Worm (Caenorhabditis elegans) whole organism, mixed stage, embryonic: ENCODE results near the gene K03A11.5.

Source experiments
- M03D4.4 ChIP-seq: sonication (generic microtip); optimal IDR thresholded peaks from 2 replicates; lab custom pipeline; 2017; ENCODE audit warnings: mild to moderate bottlenecking, missing genetic modification characterization, missing compliant biosample characterization
- bed-3 ChIP-seq: fragments of 200-800 bp; sonication (Bioruptor generic); optimal IDR thresholded peaks from 3 replicates; lab custom pipeline; 2018; ENCODE audit warnings: mild to moderate bottlenecking, missing genetic modification characterization, moderate library complexity, missing compliant biosample characterization
- blmp-1 ChIP-seq: fragments of 150-350 bp; optimal IDR thresholded peaks from 2 replicates; lab custom pipeline; 2014; ENCODE audit warnings: missing biosample characterization, missing genetic modification characterization
- ceh-39 ChIP-seq: fragments of 150-350 bp; optimal IDR thresholded peaks from 2 replicates; lab custom pipeline; 2014; ENCODE audit warnings: missing biosample characterization, missing genetic modification characterization
- ceh-43 ChIP-seq: fragments of 200-800 bp; sonication (Bioruptor generic); optimal IDR thresholded peaks from 2 replicates; lab custom pipeline; 2018; ENCODE audit warnings: mild to moderate bottlenecking, missing genetic modification characterization, moderate library complexity, missing compliant biosample characterization
- ceh-83 ChIP-seq: fragments of 200-800 bp; sonication (Bioruptor generic); optimal IDR thresholded peaks from 2 replicates; lab custom pipeline; 2018; ENCODE audit warnings: mild to moderate bottlenecking, missing genetic modification characterization, missing compliant biosample characterization
- ces-1 ChIP-seq: fragments of 150-350 bp; optimal IDR thresholded peaks from 2 replicates; lab custom pipeline; 2014; ENCODE audit warnings: missing biosample characterization, missing genetic modification reagents, missing genetic modification characterization
- cnd-1 ChIP-seq: fragments of 200-800 bp; sonication (Bioruptor generic); optimal IDR thresholded peaks from 2 replicates; lab custom pipeline; 2018; ENCODE audit warnings: mild to moderate bottlenecking, missing genetic modification characterization, missing compliant biosample characterization
- drap-1 ChIP-seq: fragments of 200-800 bp; sonication (Bioruptor generic); optimal IDR thresholded peaks from 3 replicates; lab custom pipeline; 2018; ENCODE audit warnings: mild to moderate bottlenecking, missing genetic modification characterization, missing compliant biosample characterization
- elt-1 ChIP-seq: sonication (generic microtip); optimal IDR thresholded peaks from 2 replicates; lab custom pipeline; 2017; ENCODE audit warnings: missing genetic modification characterization, mild to moderate bottlenecking, missing compliant biosample characterization, antibody characterized with exemption, moderate library complexity, borderline replicate concordance; ENCODE audit not compliant: insufficient read depth
- elt-3 ChIP-seq: fragments of 150-350 bp; optimal IDR thresholded peaks from 2 replicates; lab custom pipeline; 2014; ENCODE audit warnings: missing biosample characterization, missing genetic modification characterization
- flh-1 ChIP-seq: fragments of 200-800 bp; sonication (Bioruptor generic); optimal IDR thresholded peaks from 2 replicates; lab custom pipeline; 2018; ENCODE audit warnings: mild to moderate bottlenecking, missing genetic modification characterization, moderate library complexity, missing compliant biosample characterization
- ham-2 ChIP-seq: fragments of 200-800 bp; sonication (Bioruptor generic); optimal IDR thresholded peaks from 2 replicates; lab custom pipeline; 2018; ENCODE audit warnings: mild to moderate bottlenecking, missing genetic modification characterization, missing compliant biosample characterization
- hlh-1 ChIP-seq: fragments of 150-350 bp; optimal IDR thresholded peaks from 2 replicates; lab custom pipeline; 2014; ENCODE audit warnings: missing biosample characterization, missing genetic modification reagents, missing genetic modification characterization
- lin-13 ChIP-seq: fragments of 150-350 bp; optimal IDR thresholded peaks from 2 replicates; lab custom pipeline; 2014; ENCODE audit warnings: missing biosample characterization, missing genetic modification characterization
- lin-32 ChIP-seq: fragments of 200-800 bp; sonication (Bioruptor generic); optimal IDR thresholded peaks from 2 replicates; lab custom pipeline; 2018; ENCODE audit warnings: mild to moderate bottlenecking, missing genetic modification characterization, missing compliant biosample characterization
- lsy-2 ChIP-seq: fragments of 150-350 bp; optimal IDR thresholded peaks from 2 replicates; lab custom pipeline; 2014; ENCODE audit warnings: missing biosample characterization, missing genetic modification characterization
- mab-5 ChIP-seq: fragments of 150-350 bp; optimal IDR thresholded peaks from 2 replicates; lab custom pipeline; 2014; ENCODE audit warnings: missing biosample characterization, missing genetic modification characterization
- mep-1 ChIP-seq: fragments of 150-350 bp; optimal IDR thresholded peaks from 2 replicates; lab custom pipeline; 2017; ENCODE audit warnings: missing biosample characterization, missing genetic modification reagents, missing genetic modification characterization, inconsistent platforms
- mls-2 ChIP-seq: sonication (generic microtip); optimal IDR thresholded peaks from 2 replicates; lab custom pipeline; 2016; ENCODE audit warnings: mild to moderate bottlenecking, missing genetic modification characterization, moderate library complexity, missing compliant biosample characterization
- nhr-12 ChIP-seq: fragments of 150-350 bp; optimal IDR thresholded peaks from 2 replicates; lab custom pipeline; 2014; ENCODE audit warnings: missing biosample characterization, missing genetic modification characterization
- nhr-2 ChIP-seq: fragments of 150-350 bp; optimal IDR thresholded peaks from 2 replicates; lab custom pipeline; 2014; ENCODE audit warnings: missing biosample characterization, missing genetic modification characterization
- nhr-237 ChIP-seq: fragments of 150-350 bp; optimal IDR thresholded peaks from 2 replicates; lab custom pipeline; 2014; ENCODE audit warnings: missing biosample characterization, missing genetic modification characterization
- nhr-28 ChIP-seq: fragments of 150-350 bp; optimal IDR thresholded peaks from 2 replicates; lab custom pipeline; 2014; ENCODE audit warnings: missing biosample characterization, missing genetic modification characterization
- nhr-76 ChIP-seq: sonication (generic microtip); optimal IDR thresholded peaks from 2 replicates; lab custom pipeline; 2017; ENCODE audit warnings: missing biosample characterization, missing genetic modification characterization
- pha-4 ChIP-seq: fragments of 150-350 bp; optimal IDR thresholded peaks from 2 replicates; lab custom pipeline; 2018; ENCODE audit warnings: missing biosample characterization, missing genetic modification reagents, missing genetic modification characterization
- sem-2 ChIP-seq: fragments of 200-800 bp; sonication (Bioruptor generic); optimal IDR thresholded peaks from 2 replicates; lab custom pipeline; 2018; ENCODE audit warnings: mild to moderate bottlenecking, missing genetic modification characterization, missing compliant biosample characterization
- snpc-4 ChIP-seq: fragments of 150-350 bp; optimal IDR thresholded peaks from 2 replicates; lab custom pipeline; 2014; ENCODE audit warnings: missing biosample characterization, missing genetic modification characterization
- sptf-1 ChIP-seq: sonication (generic microtip); optimal IDR thresholded peaks from 2 replicates; lab custom pipeline; 2017; ENCODE audit warnings: mild to moderate bottlenecking, missing genetic modification characterization, moderate library complexity, missing compliant biosample characterization
- tbx-8 ChIP-seq: fragments of 200-800 bp; sonication (Bioruptor generic); optimal IDR thresholded peaks from 2 replicates; lab custom pipeline; 2018; ENCODE audit warnings: mild to moderate bottlenecking, missing genetic modification characterization, moderate library complexity, missing compliant biosample characterization
- unc-120 ChIP-seq: sonication (generic microtip); optimal IDR thresholded peaks from 2 replicates; lab custom pipeline; 2017; ENCODE audit warnings: missing genetic modification characterization, missing compliant biosample characterization; ENCODE audit not compliant: poor library complexity, severe bottlenecking
- unc-39 ChIP-seq: fragments of 150-350 bp; optimal IDR thresholded peaks from 2 replicates; lab custom pipeline; 2014; ENCODE audit warnings: missing biosample characterization, missing genetic modification characterization
- unc-62 ChIP-seq: fragments of 150-350 bp; optimal IDR thresholded peaks from 2 replicates; lab custom pipeline; 2014; ENCODE audit warnings: missing biosample characterization, missing genetic modification reagents, missing genetic modification characterization
- zip-8 ChIP-seq: fragments of 150-350 bp; optimal IDR thresholded peaks from 2 replicates; lab custom pipeline; 2014; ENCODE audit warnings: missing biosample characterization, missing genetic modification characterization
- ztf-11 ChIP-seq: fragments of 150-350 bp; optimal IDR thresholded peaks from 2 replicates; lab custom pipeline; 2014; ENCODE audit warnings: missing biosample characterization, missing genetic modification characterization

K03A11.5 gene

ce11 chrX:13046324-13046723 lies 17.0 kb upstream of the K03A11.5 start:
- TF ChIP-seq pha-4 (peak; percentile 3), M03D4.4 (tag; lab: Kevin White, UChicago) (peak; percentile 90), sem-2 (GFP tag; lab: Kevin White, UChicago) (peak; percentile 72), ceh-39 (tag; lab: Kevin White, UChicago) (peak; percentile 35), sptf-1 (tag; lab: Kevin White, UChicago) (peak; percentile 95), ztf-11 (tag; lab: Kevin White, UChicago) (peak; percentile 4), ces-1 (GFP tag; lab: Kevin White, UChicago) (peak; percentile 85), hlh-1 (peak; percentile 63), tbx-8 (GFP tag; lab: Kevin White, UChicago) (peak; percentile 56), lsy-2 (tag; lab: Kevin White, UChicago) (peak; percentile 50), mab-5 (tag; lab: Kevin White, UChicago) (peak; percentile 29), cnd-1 (tag; lab: Kevin White, UChicago) (peak; percentile 81), nhr-28 (tag; lab: Kevin White, UChicago) (peak; percentile 59), drap-1 (GFP tag; lab: Kevin White, UChicago) (peak; percentile 96), bed-3 (peak; percentile 88), mep-1 (tag; lab: Kevin White, UChicago) (peak; percentile 63), flh-1 (GFP tag; lab: Kevin White, UChicago) (peak; percentile 85), unc-120 (tag; lab: Kevin White, UChicago) (peak; percentile 94), lin-32 (peak; percentile 88), ceh-83 (GFP tag; lab: Kevin White, UChicago) (peak; percentile 94), ham-2 (GFP tag; lab: Kevin White, UChicago) (peak; percentile 80), unc-62 (GFP tag; lab: Kevin White, UChicago) (peak; percentile 42), ceh-43 (peak; percentile 86), mls-2 (tag; lab: Kevin White, UChicago) (peak; percentile 96), nhr-237 (tag; lab: Kevin White, UChicago) (peak; percentile 73), lin-13 (peak; percentile 41), elt-3 (tag; lab: Kevin White, UChicago) (peak; percentile 54)

ce11 chrX:13048258-13048657 lies 15.1 kb upstream of the K03A11.5 start, which contains the start of gene C53C7.3:
Gene C53C7.3, plus strand, starts transcription at chrX:13048558.
- no peak for TF ChIP-seq ceh-83 (GFP tag; lab: Kevin White, UChicago)
- no peak for TF ChIP-seq flh-1 (GFP tag; lab: Kevin White, UChicago)
- no peak for TF ChIP-seq drap-1 (GFP tag; lab: Kevin White, UChicago)
- no peak for TF ChIP-seq unc-39 (tag; lab: Kevin White, UChicago)
- TF ChIP-seq ztf-11 (tag; lab: Kevin White, UChicago) = no peak
- TF ChIP-seq snpc-4 (tag; lab: Kevin White, UChicago) = no peak
- TF ChIP-seq, all 35 proteins: peak for 0

DNA sequence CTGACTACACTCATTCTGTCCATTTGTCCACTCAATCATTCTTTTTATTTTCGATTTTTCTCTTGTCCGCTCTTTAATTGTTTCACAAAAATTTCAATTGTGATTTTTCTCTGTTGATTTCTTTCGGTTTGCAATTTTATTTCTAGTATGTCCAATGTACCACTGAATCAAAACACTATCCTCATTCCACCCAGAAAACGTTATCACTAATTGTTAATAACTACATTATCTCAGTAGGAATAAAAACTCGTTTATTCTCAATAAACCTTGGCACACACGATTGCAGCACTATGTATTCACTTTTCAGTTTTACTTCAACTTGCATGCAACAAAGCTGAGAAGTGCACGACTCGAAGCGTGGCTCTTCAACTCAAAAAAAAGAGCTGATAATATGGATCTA lies 11.9 kb upstream of the K03A11.5 start, which contains the start of gene K03A11.1:
Gene K03A11.1, plus strand, starts transcription at position 301 of the 400 bp plus-strand sequence.
- TF ChIP-seq mep-1 (tag; lab: Kevin White, UChicago) (no peak), mls-2 (tag; lab: Kevin White, UChicago) (no peak), mab-5 (tag; lab: Kevin White, UChicago) (no peak), zip-8 (tag; lab: Kevin White, UChicago) (no peak), lin-32 (no peak), ham-2 (GFP tag; lab: Kevin White, UChicago) (no peak), nhr-2 (tag; lab: Kevin White, UChicago) (no peak), unc-39 (tag; lab: Kevin White, UChicago) (no peak), unc-120 (tag; lab: Kevin White, UChicago) (no peak), ceh-39 (tag; lab: Kevin White, UChicago) (no peak), ceh-83 (GFP tag; lab: Kevin White, UChicago) (no peak), sptf-1 (tag; lab: Kevin White, UChicago) (no peak), blmp-1 (tag; lab: Kevin White, UChicago) (no peak), lin-13 (no peak), nhr-12 (no peak), nhr-76 (tag; lab: Kevin White, UChicago) (no peak), elt-1 (tag; lab: Kevin White, UChicago) (no peak)
